Fruit fly (Drosophila melanogaster): ENCODE data around the gene CG14881.
A peak's percentile ranks its signal among the peaks of the same experiment; 100 is the strongest.

Gene CG14881

dm6 chr3R:16449187-16449973 lies 14.7 kb downstream of the CG14881 start:
- TF ChIP-seq cyc (GFP tag; optimal IDR thresholded peaks at IDR 0.05) (peak; percentile 95), CG11902 (GFP tag; optimal IDR thresholded peaks at IDR 0.05) (peak; percentile 99), CG10669 (GFP tag; optimal IDR thresholded peaks at IDR 0.05) (peak; percentile 99), CG16779 (tag; optimal IDR thresholded peaks at IDR 0.05) (peak; percentile 94), fd59A (GFP tag; optimal IDR thresholded peaks at IDR 0.05) (peak; percentile 99), CG6163 (GFP tag; IDR thresholded peaks at IDR 0.05) (peak; percentile 99), CG1621 (tag; optimal IDR thresholded peaks at IDR 0.05) (peak; percentile 98), net (GFP tag; optimal IDR thresholded peaks at IDR 0.05) (peak; percentile 97), CG4318 (GFP tag; optimal IDR thresholded peaks at IDR 0.05) (peak; percentile 98), dsx (GFP tag; optimal IDR thresholded peaks at IDR 0.05; ENCODE audit: poor library complexity, severe bottlenecking) (peak; percentile 98), Eip78C (GFP tag) (peak; percentile 99), Ets96B (tag; optimal IDR thresholded peaks at IDR 0.05) (peak; percentile 99), CG7368 (GFP tag; optimal IDR thresholded peaks at IDR 0.05) (peak; percentile 97), CG9139 (GFP tag; optimal IDR thresholded peaks at IDR 0.05) (peak; percentile 97), CG15336 (GFP tag; IDR thresholded peaks at IDR 0.05) (peak; percentile 96), svp (GFP tag) (peak; percentile 93), vri (GFP tag; optimal IDR thresholded peaks at IDR 0.05) (peak; percentile 56), eg (GFP tag; IDR thresholded peaks at IDR 0.05) (peak; percentile 99), CG11294 (GFP tag; IDR thresholded peaks at IDR 0.05) (peak; percentile 98), Eip75B (GFP tag; optimal IDR thresholded peaks at IDR 0.05) (peak; percentile 99), CG3919 (GFP tag; optimal IDR thresholded peaks at IDR 0.05) (peak; percentile 99), CG8119 (GFP tag; IDR thresholded peaks at IDR 0.05) (peak; percentile 93), Hr39 (GFP tag; optimal IDR thresholded peaks at IDR 0.05) (peak; percentile 93), salr (GFP tag; optimal IDR thresholded peaks at IDR 0.05) (peak; percentile 97 to 99), lz (GFP tag; optimal IDR thresholded peaks at IDR 0.05) (peak; percentile 94), CG10631 (GFP tag; optimal IDR thresholded peaks at IDR 0.05) (peak; percentile 99), Hr4 (GFP tag; optimal IDR thresholded peaks at IDR 0.05) (peak; percentile 99), Sox102F (GFP tag; optimal IDR thresholded peaks at IDR 0.05) (peak; percentile 81), Ets21C (GFP tag; optimal IDR thresholded peaks at IDR 0.05) (peak; percentile 86), Gug (GFP tag; IDR thresholded peaks at IDR 0.05) (peak; percentile 99), acj6 (GFP tag; optimal IDR thresholded peaks at IDR 0.05) (peak; percentile 98), CG6792 (GFP tag; optimal IDR thresholded peaks at IDR 0.05) (peak; percentile 97), Sox15 (GFP tag; optimal IDR thresholded peaks at IDR 0.05) (peak; percentile 96), Blimp-1 (GFP tag; optimal IDR thresholded peaks at IDR 0.05) (peak; percentile 37), OdsH (GFP tag; optimal IDR thresholded peaks at IDR 0.05) (peak; percentile 97), fkh (GFP tag; optimal IDR thresholded peaks at IDR 0.05) (peak; percentile 67), Met (GFP tag; optimal IDR thresholded peaks at IDR 0.05) (peak; percentile 87), pdm3 (GFP tag; optimal IDR thresholded peaks at IDR 0.05) (peak; percentile 99), Sox14 (GFP tag; optimal IDR thresholded peaks at IDR 0.05) (peak; percentile 99), spab (GFP tag; optimal IDR thresholded peaks at IDR 0.05) (peak; percentile 99), ss (GFP tag; optimal IDR thresholded peaks at IDR 0.05) (peak; percentile 98), CG11762 (GFP tag; optimal IDR thresholded peaks at IDR 0.05; ENCODE audit: insufficient read depth) (peak; percentile 93), CG6808 (GFP tag; optimal IDR thresholded peaks at IDR 0.05) (peak; percentile 98), Hr38 (GFP tag; optimal IDR thresholded peaks at IDR 0.05) (peak; percentile 92), CG32006 (GFP tag; optimal IDR thresholded peaks at IDR 0.05) (peak; percentile 99), dac (GFP tag; optimal IDR thresholded peaks at IDR 0.05) (peak; percentile 97), topi (GFP tag; optimal IDR thresholded peaks at IDR 0.05) (peak; percentile 92), CG31627 (GFP tag; optimal IDR thresholded peaks at IDR 0.05) (peak; percentile 92), CG3032 (tag; optimal IDR thresholded peaks at IDR 0.05) (peak; percentile 99), Eip93F (GFP tag; optimal IDR thresholded peaks at IDR 0.05) (no peak)

Measured in whole organism, prepupa.